Worm (Caenorhabditis elegans): ENCODE measurements around the gene T15B7.1.

- TF ChIP-seq dmd-9 (GFP tag; IDR thresholded peaks at IDR 0.05) = no peak
- no peak for TF ChIP-seq nhr-6 (tag; optimal IDR thresholded peaks at IDR 0.05)
- TF ChIP-seq zag-1 (tag; optimal IDR thresholded peaks at IDR 0.05) = no peak
- TF ChIP-seq ceh-82 (tag; optimal IDR thresholded peaks at IDR 0.05) = no peak
- no peak for TF ChIP-seq nhr-25 (tag; optimal IDR thresholded peaks at IDR 0.05; ENCODE audit: borderline replicate concordance, insufficient read depth)
- TF ChIP-seq daf-12 (tag; optimal IDR thresholded peaks at IDR 0.05) = no peak
- no peak for TF ChIP-seq nhr-76 (tag; optimal IDR thresholded peaks at IDR 0.05)
- no peak for TF ChIP-seq unc-130 (GFP tag; optimal IDR thresholded peaks at IDR 0.05)
- no peak for TF ChIP-seq pha-4 (GFP tag; IDR thresholded peaks at IDR 0.05)
- TF ChIP-seq pha-4 (tag; optimal IDR thresholded peaks at IDR 0.05) = no peak
- no peak for TF ChIP-seq lin-13 (GFP tag; optimal IDR thresholded peaks at IDR 0.05)
- TF ChIP-seq fkh-10 (GFP tag; optimal IDR thresholded peaks at IDR 0.05) = no peak
- no peak for TF ChIP-seq ztf-11 (tag; optimal IDR thresholded peaks at IDR 0.05)
- no peak for TF ChIP-seq lin-1 (GFP tag; IDR thresholded peaks at IDR 0.05)
Measured at ce11 chrV:6838599-6838998, 3.9 kb upstream of the T15B7.1 start, which contains the start of gene T15B7.15.
